Worm (Caenorhabditis elegans) whole organism, dauer: ENCODE results near the gene F32D8.5.

Experiments
- unc-62 ChIP-seq: sonication (generic microtip); optimal IDR thresholded peaks from 2 replicates; lab custom pipeline; 2017; ENCODE audit warnings: missing biosample characterization, missing genetic modification reagents, missing genetic modification characterization

The F32D8.5 gene

ce11 chrV:10874938-10875599 lies 19.5 kb upstream of the F32D8.5 start:
- TF ChIP-seq unc-62 (GFP tag; lab: Kevin White, UChicago): no peak

- no peak for TF ChIP-seq unc-62 (GFP tag; lab: Kevin White, UChicago)
These were observed 18.1 kb upstream of the F32D8.5 start for ce11 chrV:10876512-10876911.

- TF ChIP-seq unc-62 (GFP tag; lab: Kevin White, UChicago): no peak
These were observed 16.6 kb upstream of the F32D8.5 start for ce11 chrV:10877808-10878600.

- TF ChIP-seq unc-62 (GFP tag; lab: Kevin White, UChicago): no peak
These were observed 14.3 kb upstream of the F32D8.5 start, which contains the start of gene F32D8.1 for ce11 chrV:10880138-10880882. TSS of gene F32D8.1 (plus strand) at chrV:10880832.

- no peak for TF ChIP-seq unc-62 (GFP tag; lab: Kevin White, UChicago)
These were observed 11.1 kb upstream of the F32D8.5 start, which contains the start of gene F32D8.2 for ce11 chrV:10883478-10883877. TSS of gene F32D8.2 (plus strand) at chrV:10883778.

- no peak for TF ChIP-seq unc-62 (GFP tag; lab: Kevin White, UChicago)
These were observed 8.2 kb upstream of the F32D8.5 start, which contains the start of gene F32D8.3 for ce11 chrV:10886405-10886887. TSS of gene F32D8.3 (plus strand) at chrV:10886837.

ce11 chrV:10887564-10887963 lies 7.0 kb upstream of the F32D8.5 start:
- no peak for TF ChIP-seq unc-62 (GFP tag; lab: Kevin White, UChicago)

ce11 chrV:10888153-10888552 lies 6.4 kb upstream of the F32D8.5 start:
- TF ChIP-seq unc-62 (GFP tag; lab: Kevin White, UChicago): no peak

- no peak for TF ChIP-seq unc-62 (GFP tag; lab: Kevin White, UChicago)
These were observed 5.6 kb upstream of the F32D8.5 start, which contains the start of gene F32D8.11 for ce11 chrV:10889036-10889435. TSS of gene F32D8.11 (minus strand) at chrV:10889136.

ce11 chrV:10889774-10890173 lies 4.8 kb upstream of the F32D8.5 start:
- no peak for TF ChIP-seq unc-62 (GFP tag; lab: Kevin White, UChicago)

- no peak for TF ChIP-seq unc-62 (GFP tag; lab: Kevin White, UChicago)
These were observed 3.6 kb upstream of the F32D8.5 start, which contains the start of gene F32D8.12 for ce11 chrV:10890980-10891379. TSS of gene F32D8.12 (minus strand) at chrV:10891027.

- no peak for TF ChIP-seq unc-62 (GFP tag; lab: Kevin White, UChicago)
These were observed 981 bp upstream of the F32D8.5 start, which contains the start of gene F32D8.4 for ce11 chrV:10893510-10894128. TSS of gene F32D8.4 (minus strand) at chrV:10893560.

- no peak for TF ChIP-seq unc-62 (GFP tag; lab: Kevin White, UChicago)
These were observed 1.7 kb downstream of the F32D8.5 start, which contains the start of gene F32D8.13 for ce11 chrV:10896295-10896694. TSS of gene F32D8.13 (minus strand) at chrV:10896543.

- no peak for TF ChIP-seq unc-62 (GFP tag; lab: Kevin White, UChicago)
These were observed 2.1 kb downstream of the F32D8.5 start for ce11 chrV:10896706-10897105.

ce11 chrV:10897106-10897171 lies 2.3 kb downstream of the F32D8.5 start, which contains the start of gene sec-61.G:
TSS of gene sec-61.G (minus strand) at chrV:10897143.
- no peak for TF ChIP-seq unc-62 (GFP tag; lab: Kevin White, UChicago)
